Worm (Caenorhabditis elegans): ENCODE results near the gene hecd-1.

The hecd-1 gene

DNA sequence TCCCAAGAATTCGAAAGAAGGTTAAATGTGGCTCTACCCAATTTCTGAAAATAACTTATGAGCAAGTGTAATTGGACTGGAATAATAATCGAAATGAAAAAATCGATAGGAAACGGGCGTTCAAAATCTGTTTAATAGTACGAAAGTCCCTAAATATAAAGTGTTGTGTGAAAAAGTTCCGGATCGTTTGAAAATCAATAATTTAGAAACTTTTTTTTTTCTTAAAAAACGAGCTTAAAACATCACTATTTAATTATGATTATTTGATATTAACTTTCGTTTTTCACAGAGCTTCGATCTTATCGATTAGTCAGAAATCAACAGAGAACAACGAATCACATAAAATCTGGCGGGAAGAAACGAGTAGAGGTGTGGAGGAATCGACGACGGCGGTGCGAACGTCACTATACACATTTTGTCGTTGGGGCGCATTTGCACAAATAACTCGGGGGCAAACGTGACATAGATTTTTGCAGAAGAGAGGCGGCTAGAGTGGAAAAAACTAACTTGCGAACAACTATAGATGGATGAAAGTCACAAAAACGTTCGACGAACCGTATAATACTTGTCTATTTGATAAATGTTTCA lies at the start of gene hecd-1:
Gene hecd-1 (minus strand): TSS at position 51 of the 588 bp plus-strand sequence.
- peak; percentile 19 for TF ChIP-seq hlh-30 (tag; optimal IDR thresholded peaks at IDR 0.05; ENCODE audit: insufficient read depth)
- TF ChIP-seq ama-1 (optimal IDR thresholded peaks at IDR 0.05): no peak

DNA sequence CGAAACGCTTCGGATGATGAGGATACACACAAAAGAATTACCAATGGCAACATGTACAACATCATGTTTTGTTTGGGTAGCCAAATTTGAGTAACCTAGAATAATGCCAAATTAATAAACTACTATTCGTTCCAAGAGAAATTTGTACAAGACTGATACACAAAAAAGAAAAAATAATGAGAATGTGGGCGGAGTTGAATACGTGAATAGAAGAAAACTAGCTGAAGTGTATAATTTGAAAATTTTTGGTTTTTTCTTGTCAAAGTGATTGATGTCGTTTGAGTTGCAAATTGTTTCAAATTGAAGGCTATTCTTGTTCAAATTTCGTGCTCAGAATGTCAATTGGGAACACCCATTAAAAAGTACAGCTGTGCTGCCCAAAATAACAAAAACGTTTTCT lies 47.2 kb upstream of the hecd-1 start, which contains the start of gene R13A1.5:
Gene R13A1.5 (minus strand): TSS at position 101 of the 400 bp plus-strand sequence.
- TF ChIP-seq fkh-6 (tag; optimal IDR thresholded peaks at IDR 0.05) (no peak), madf-2 (tag; optimal IDR thresholded peaks at IDR 0.05) (no peak), K02D7.2 (tag; optimal IDR thresholded peaks at IDR 0.05) (no peak), gmeb-2 (tag; optimal IDR thresholded peaks at IDR 0.05) (no peak), ceh-24 (tag; optimal IDR thresholded peaks at IDR 0.05) (no peak), ets-4 (tag; optimal IDR thresholded peaks at IDR 0.05) (no peak), fkh-10 (GFP tag; optimal IDR thresholded peaks at IDR 0.05) (no peak), nhr-232 (tag; optimal IDR thresholded peaks at IDR 0.05) (no peak), T23F11.4 (GFP tag; optimal IDR thresholded peaks at IDR 0.05) (no peak)

DNA sequence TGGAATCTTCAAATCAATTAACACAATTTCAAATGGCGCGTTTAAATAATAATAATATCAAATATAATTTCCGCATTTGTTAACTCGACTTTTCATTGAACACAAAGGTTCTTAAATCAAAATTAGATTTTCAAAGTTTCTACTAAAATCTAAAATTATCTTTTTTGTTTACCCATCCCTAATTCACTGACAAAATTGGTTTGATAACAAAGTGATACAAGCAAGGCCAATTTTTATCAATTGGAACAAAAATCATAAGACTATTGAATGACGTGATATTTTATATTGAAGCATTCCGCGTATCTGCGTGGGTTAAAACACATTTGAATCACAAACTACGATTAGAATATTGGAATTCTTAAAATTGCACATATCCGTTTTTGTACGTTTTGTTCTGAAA lies 45.9 kb upstream of the hecd-1 start:
- no peak for TF ChIP-seq unc-3 (GFP tag; conservative IDR thresholded peaks at IDR 0.05)
- no peak for TF ChIP-seq unc-3 (tag; optimal IDR thresholded peaks at IDR 0.05)
- TF ChIP-seq elt-2 (tag; optimal IDR thresholded peaks at IDR 0.05): peak; percentile 49

DNA sequence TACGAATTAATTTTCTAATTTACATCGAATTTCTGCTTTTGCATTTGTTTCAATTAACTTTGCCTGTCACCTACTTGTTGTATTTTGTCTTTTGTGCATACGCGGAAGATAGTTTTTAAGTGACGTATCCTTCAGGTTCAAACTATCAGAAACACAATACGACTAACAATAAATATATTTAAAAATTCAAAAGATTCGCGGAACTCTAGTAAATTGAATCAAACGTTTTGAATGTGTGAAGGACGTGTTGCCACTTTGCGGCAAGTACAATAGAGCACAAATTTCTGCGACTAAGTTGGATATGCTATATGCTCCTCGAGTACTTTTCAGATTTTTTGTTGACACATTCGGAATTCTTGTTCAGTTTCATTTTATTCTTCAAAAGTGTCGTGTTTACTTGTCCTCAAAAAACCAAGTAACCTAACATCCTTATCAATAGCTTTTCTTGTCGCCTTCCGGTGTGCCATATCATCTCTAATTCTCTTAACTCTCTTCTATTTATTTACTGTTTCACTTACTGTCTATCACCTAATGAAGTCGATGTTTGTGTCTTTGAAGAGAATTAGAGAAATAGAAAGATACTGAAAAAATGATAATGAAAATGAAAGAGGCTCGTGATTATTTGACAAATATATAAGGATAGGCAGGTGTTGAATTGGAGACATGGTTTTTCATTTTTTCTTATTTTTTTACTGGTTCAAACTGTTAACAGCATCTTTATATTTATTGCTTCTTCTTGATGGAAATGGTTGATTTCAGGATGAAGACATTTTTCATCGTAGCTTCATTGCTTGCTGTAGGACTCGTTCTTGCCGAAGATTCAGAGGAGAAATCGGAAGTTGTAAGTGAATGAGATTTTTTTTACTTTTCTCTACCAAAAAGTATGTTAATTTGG lies 44.3 kb upstream of the hecd-1 start, which contains the start of gene srlf-7:
Gene srlf-7 (plus strand): TSS at position 760 of the 895 bp plus-strand sequence.
- TF ChIP-seq ets-4 (tag; optimal IDR thresholded peaks at IDR 0.05) (no peak), ceh-24 (tag; optimal IDR thresholded peaks at IDR 0.05) (no peak), elt-2 (tag; optimal IDR thresholded peaks at IDR 0.05) (peak; percentile 88), ahr-1 (tag; optimal IDR thresholded peaks at IDR 0.05) (no peak), hlh-30 (tag; optimal IDR thresholded peaks at IDR 0.05; ENCODE audit: insufficient read depth) (no peak), lin-11 (tag; optimal IDR thresholded peaks at IDR 0.05) (no peak), C08G9.2 (tag; optimal IDR thresholded peaks at IDR 0.05) (no peak), hlh-8 (tag; optimal IDR thresholded peaks at IDR 0.05) (no peak), gmeb-2 (tag; optimal IDR thresholded peaks at IDR 0.05) (no peak), lim-6 (tag; optimal IDR thresholded peaks at IDR 0.05) (no peak), pqm-1 (tag; optimal IDR thresholded peaks at IDR 0.05) (peak; percentile 27), fkh-6 (tag; optimal IDR thresholded peaks at IDR 0.05) (no peak), pros-1 (tag; optimal IDR thresholded peaks at IDR 0.05) (no peak), unc-42 (tag; optimal IDR thresholded peaks at IDR 0.05) (peak; percentile 44)

DNA sequence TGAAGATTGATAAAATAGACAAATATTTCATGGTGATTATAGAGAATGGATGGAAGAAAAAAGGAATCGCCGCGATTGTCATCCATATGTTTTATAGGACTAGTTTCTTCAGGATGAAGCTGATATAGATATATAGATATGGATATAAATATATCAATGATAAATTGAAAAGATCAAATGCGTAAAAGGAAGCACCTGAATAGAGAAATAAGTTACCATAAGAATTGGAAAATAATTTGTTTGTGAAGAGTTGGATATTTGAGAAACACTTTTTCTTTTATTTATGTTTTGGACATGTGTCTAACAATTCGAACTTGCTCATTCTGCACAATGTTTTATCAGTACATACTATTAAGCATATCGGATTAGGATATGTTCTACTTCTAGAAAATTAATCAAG lies 43.5 kb upstream of the hecd-1 start, which contains the start of gene C42D4.13:
Gene C42D4.13 (minus strand): TSS at position 101 of the 400 bp plus-strand sequence.
- TF ChIP-seq rnt-1 (tag; optimal IDR thresholded peaks at IDR 0.05) (no peak), C38D4.7 (GFP tag; optimal IDR thresholded peaks at IDR 0.05) (no peak), sox-2 (GFP tag; IDR thresholded peaks at IDR 0.05) (no peak), pqm-1 (tag; optimal IDR thresholded peaks at IDR 0.05) (no peak), ceh-31 (tag; optimal IDR thresholded peaks at IDR 0.05) (no peak), ceh-14 (tag; optimal IDR thresholded peaks at IDR 0.05) (no peak), odd-2 (tag; optimal IDR thresholded peaks at IDR 0.05) (no peak), ttx-3 (tag; optimal IDR thresholded peaks at IDR 0.05) (no peak), fkh-10 (GFP tag; optimal IDR thresholded peaks at IDR 0.05) (no peak), ceh-19 (GFP tag; optimal IDR thresholded peaks at IDR 0.05) (no peak), fax-1 (tag; optimal IDR thresholded peaks at IDR 0.05) (no peak), ama-1 (optimal IDR thresholded peaks at IDR 0.05) (no peak), lim-6 (tag; optimal IDR thresholded peaks at IDR 0.05) (no peak), gmeb-2 (tag; optimal IDR thresholded peaks at IDR 0.05) (no peak), che-1 (tag; optimal IDR thresholded peaks at IDR 0.05) (no peak), K09A11.1 (tag; optimal IDR thresholded peaks at IDR 0.05; ENCODE audit: insufficient read depth) (no peak), pat-9 (tag; optimal IDR thresholded peaks at IDR 0.05) (no peak), ceh-30 (tag; optimal IDR thresholded peaks at IDR 0.05) (no peak), ceh-48 (tag; optimal IDR thresholded peaks at IDR 0.05) (no peak)

Measured in whole organism, late embryonic.